Worm (Caenorhabditis elegans) whole organism, young adult: Measurements from ENCODE around the gene F56F10.2.

ENCODE experiments used
- F23B12.7 ChIP-seq: sonication (generic microtip); optimal IDR thresholded peaks from 2 replicates; lab custom pipeline; 2017; ENCODE audit warnings: missing genetic modification characterization, mild to moderate bottlenecking, missing compliant biosample characterization, antibody characterized with exemption, moderate library complexity; ENCODE audit not compliant: insufficient read depth
- F39B2.1 ChIP-seq: fragments of 200-800 bp; sonication (Bioruptor generic); IDR thresholded peaks from 2 replicates; pipeline ENCODE4 v1.3.6; 2022; ENCODE audit warnings: missing genetic modification reagents, missing genetic modification characterization, missing compliant biosample characterization
- F49E8.2 ChIP-seq: sonication (generic microtip); optimal IDR thresholded peaks from 3 replicates; lab custom pipeline; 2017; ENCODE audit warnings: missing genetic modification characterization, mild to moderate bottlenecking, missing compliant biosample characterization, antibody characterized with exemption, moderate library complexity; ENCODE audit not compliant: insufficient read depth
- F52B5.7 ChIP-seq: sonication (generic microtip); optimal IDR thresholded peaks from 2 replicates; lab custom pipeline; 2016; ENCODE audit warnings: mild to moderate bottlenecking, missing genetic modification characterization, missing compliant biosample characterization
- athp-1 ChIP-seq: sonication (generic microtip); optimal IDR thresholded peaks from 2 replicates; lab custom pipeline; 2017; ENCODE audit warnings: mild to moderate bottlenecking, missing genetic modification characterization, missing compliant biosample characterization
- attf-3 ChIP-seq: fragments of 200-800 bp; sonication (Bioruptor generic); conservative IDR thresholded peaks from 2 replicates; pipeline ENCODE4 v1.3.6; 2022; ENCODE audit warnings: missing genetic modification reagents, missing genetic modification characterization, missing compliant biosample characterization
- attf-6 ChIP-seq: fragments of 200-800 bp; sonication (Bioruptor generic); IDR thresholded peaks from 2 replicates; pipeline ENCODE4 v1.3.6; 2022; ENCODE audit warnings: missing genetic modification reagents, missing genetic modification characterization, missing compliant biosample characterization
- ccch-3 ChIP-seq: fragments of 200-800 bp; sonication (Bioruptor generic); optimal IDR thresholded peaks from 2 replicates; lab custom pipeline; 2018; ENCODE audit warnings: mild to moderate bottlenecking, missing genetic modification characterization, missing compliant biosample characterization
- egrh-3 ChIP-seq: fragments of 200-800 bp; sonication (Bioruptor generic); IDR thresholded peaks from 2 replicates; pipeline ENCODE4 v1.3.6; 2022; ENCODE audit warnings: missing genetic modification reagents, missing genetic modification characterization, missing compliant biosample characterization
- fkh-3 ChIP-seq: sonication (generic microtip); optimal IDR thresholded peaks from 2 replicates; lab custom pipeline; 2016; ENCODE audit warnings: mild to moderate bottlenecking, missing genetic modification characterization, missing compliant biosample characterization
- hmg-1.2 ChIP-seq: fragments of 200-800 bp; sonication (Bioruptor generic); IDR thresholded peaks from 2 replicates; pipeline ENCODE4 v1.3.6; 2022; ENCODE audit warnings: missing genetic modification reagents, missing genetic modification characterization, missing compliant biosample characterization
- hmg-20 ChIP-seq: fragments of 200-800 bp; sonication (Bioruptor generic); IDR thresholded peaks from 2 replicates; pipeline ENCODE4 v1.3.6; 2022; ENCODE audit warnings: missing genetic modification reagents, missing genetic modification characterization, missing compliant biosample characterization
- lin-35 ChIP-seq, 3 experiments: fragments of 150-350 bp in 2 of 3; sonication (generic microtip) in 1 of 3; optimal IDR thresholded peaks; 2 replicates each; lab custom pipeline; 2014 to 2018; ENCODE audit warnings: missing biosample characterization in 3 of 3, missing genetic modification characterization in 3 of 3, missing genetic modification reagents in 3 of 3
- lin-40 ChIP-seq: sonication (generic microtip); optimal IDR thresholded peaks from 2 replicates; lab custom pipeline; 2016; ENCODE audit warnings: missing genetic modification characterization, mild to moderate bottlenecking, missing compliant biosample characterization, missing genotype, missing genetic modification reagents
- madf-3 ChIP-seq: fragments of 200-800 bp; sonication (Bioruptor generic); IDR thresholded peaks from 2 replicates; pipeline ENCODE4 v1.3.6; 2022; ENCODE audit warnings: missing genetic modification reagents, missing genetic modification characterization, missing compliant biosample characterization
- madf-8 ChIP-seq: fragments of 200-800 bp; sonication (Bioruptor generic); conservative IDR thresholded peaks from 2 replicates; pipeline ENCODE4 v1.3.6; 2022; ENCODE audit warnings: missing genetic modification reagents, missing genetic modification characterization, missing compliant biosample characterization
- nfya-1 ChIP-seq: sonication (generic microtip); optimal IDR thresholded peaks from 2 replicates; lab custom pipeline; 2017; ENCODE audit warnings: antibody characterized with exemption, missing compliant biosample characterization, missing genetic modification characterization, borderline replicate concordance; ENCODE audit not compliant: insufficient read depth
- nhr-179 ChIP-seq: sonication (generic microtip); optimal IDR thresholded peaks from 2 replicates; lab custom pipeline; 2016; ENCODE audit warnings: mild to moderate bottlenecking, missing genetic modification characterization, missing compliant biosample characterization
- nhr-27 ChIP-seq: fragments of 200-800 bp; sonication (Bioruptor generic); optimal IDR thresholded peaks from 2 replicates; lab custom pipeline; 2018; ENCODE audit warnings: mild to moderate bottlenecking, missing genetic modification characterization, moderate library complexity, missing compliant biosample characterization
- nhr-90 ChIP-seq: sonication (generic microtip); optimal IDR thresholded peaks from 2 replicates; lab custom pipeline; 2016; ENCODE audit warnings: missing genotype, mild to moderate bottlenecking, missing genetic modification characterization, missing compliant biosample characterization
- rcor-1 ChIP-seq: fragments of 200-800 bp; sonication (Bioruptor generic); IDR thresholded peaks from 2 replicates; pipeline ENCODE4 v1.3.6; 2022; ENCODE audit warnings: missing genetic modification reagents, missing genetic modification characterization, missing compliant biosample characterization
- sdz-38 ChIP-seq: sonication (generic microtip); optimal IDR thresholded peaks from 2 replicates; lab custom pipeline; 2016; ENCODE audit warnings: missing genotype, missing genetic modification characterization, missing compliant biosample characterization
- sea-2 ChIP-seq: fragments of 200-800 bp; sonication (Bioruptor generic); IDR thresholded peaks from 2 replicates; pipeline ENCODE4 v1.3.6; 2022; ENCODE audit warnings: missing genetic modification characterization, missing compliant biosample characterization
- snpc-1.3 ChIP-seq: sonication (generic microtip); optimal IDR thresholded peaks from 2 replicates; lab custom pipeline; 2017; ENCODE audit warnings: missing genetic modification characterization, mild to moderate bottlenecking, missing compliant biosample characterization, antibody characterized with exemption, moderate library complexity, missing genotype, missing genetic modification reagents; ENCODE audit not compliant: insufficient read depth
- tbx-9 ChIP-seq: sonication (generic microtip); optimal IDR thresholded peaks from 2 replicates; lab custom pipeline; 2016; ENCODE audit warnings: borderline replicate concordance, missing genetic modification characterization, inconsistent platforms, missing compliant biosample characterization
- tlf-1 ChIP-seq: fragments of 200-800 bp; sonication (Bioruptor generic); optimal IDR thresholded peaks from 2 replicates; lab custom pipeline; 2018; ENCODE audit warnings: mild to moderate bottlenecking, missing genetic modification characterization, missing compliant biosample characterization
- zfh-2 ChIP-seq: fragments of 200-800 bp; sonication (Bioruptor generic); conservative IDR thresholded peaks from 2 replicates; pipeline ENCODE4 v1.3.6; 2022; ENCODE audit warnings: missing genetic modification reagents, missing genetic modification characterization, missing compliant biosample characterization
- zim-3 ChIP-seq: sonication (generic microtip); optimal IDR thresholded peaks from 2 replicates; lab custom pipeline; 2017; ENCODE audit warnings: mild to moderate bottlenecking, missing genetic modification characterization, moderate library complexity, missing compliant biosample characterization
- ztf-22 ChIP-seq: fragments of 200-800 bp; sonication (Bioruptor generic); optimal IDR thresholded peaks from 2 replicates; lab custom pipeline; 2018; ENCODE audit warnings: mild to moderate bottlenecking, missing genetic modification characterization, moderate library complexity, missing compliant biosample characterization
- ztf-26 ChIP-seq: sonication (generic microtip); optimal IDR thresholded peaks from 2 replicates; lab custom pipeline; 2017; ENCODE audit warnings: missing genetic modification characterization, missing compliant biosample characterization

Gene F56F10.2

ce11 chrX:841393-841792 is 18.0 kb upstream of the F56F10.2 start, which contains the start of gene F39H12.3:
F39H12.3 (minus strand) TSS chrX:841493.
- TF ChIP-seq madf-3 (GFP tag; lab: Robert Waterston, UW) (no peak), madf-8 (GFP tag; lab: Robert Waterston, UW) (no peak), athp-1 (tag; lab: Kevin White, UChicago) (no peak), fkh-3 (tag; lab: Kevin White, UChicago) (no peak), F23B12.7 (tag; lab: Kevin White, UChicago) (no peak), attf-3 (GFP tag; lab: Robert Waterston, UW) (no peak), snpc-1.3 (tag; lab: Kevin White, UChicago) (no peak)

ce11 chrX:844649-845048 is 14.8 kb upstream of the F56F10.2 start:
- TF ChIP-seq attf-6 = no peak
- peak; percentile 94 for TF ChIP-seq zfh-2 (GFP tag; lab: Robert Waterston, UW)
- TF ChIP-seq egrh-3 (GFP tag; lab: Robert Waterston, UW) = peak; percentile 14; the same call in 1 of the 2 replicates
- no peak for TF ChIP-seq F39B2.1 (GFP tag; lab: Robert Waterston, UW)
- peak; percentile 16; the same call in 1 of the 2 replicates for TF ChIP-seq rcor-1 (GFP tag; lab: Robert Waterston, UW)
- TF ChIP-seq zim-3 (tag; lab: Kevin White, UChicago) = no peak
- 0 out of 2 replicates have a peak, but pooled peaks have one; percentile 42 for TF ChIP-seq madf-3 (GFP tag; lab: Robert Waterston, UW)
- TF ChIP-seq, all 124 proteins: peak for 4

- no peak for TF ChIP-seq ccch-3 (GFP tag; lab: Kevin White, UChicago)
These were observed 14.0 kb upstream of the F56F10.2 start for ce11 chrX:845443-845842.

ce11 chrX:851421-851820 is 8.0 kb upstream of the F56F10.2 start, which contains the start of gene igcm-1:
igcm-1 (minus strand) TSS chrX:851521.
- TF ChIP-seq hmg-20 = no peak

DNA sequence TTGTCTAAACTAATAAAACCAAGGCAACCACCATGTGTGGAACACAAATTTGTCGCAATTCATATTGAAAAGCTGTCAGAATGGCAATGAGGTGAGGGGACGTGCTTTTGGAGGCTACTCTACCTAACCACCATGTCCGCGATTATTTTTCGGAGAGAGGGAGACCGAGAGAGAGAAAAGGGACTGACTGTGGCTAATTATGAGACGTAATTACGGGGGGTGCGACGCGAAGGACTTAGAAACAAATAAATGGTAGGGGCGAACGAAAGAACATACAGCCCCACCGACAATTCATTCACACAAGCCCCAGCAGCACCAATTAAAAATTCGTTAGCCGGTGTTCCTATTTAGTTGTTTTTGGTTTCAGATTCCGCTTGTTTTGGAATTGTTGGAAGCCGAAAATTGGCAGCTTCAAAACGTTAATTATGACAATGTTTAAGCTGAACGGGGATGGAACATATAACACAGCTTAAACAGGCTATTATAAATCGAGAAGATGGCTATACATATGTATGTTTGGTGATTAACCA is 6.6 kb upstream of the F56F10.2 start:
- no peak for TF ChIP-seq ztf-22 (GFP tag; lab: Kevin White, UChicago)

ce11 chrX:853604-854003 is 5.8 kb upstream of the F56F10.2 start:
- TF ChIP-seq tbx-9 (tag; lab: Kevin White, UChicago) = no peak
- TF ChIP-seq hmg-1.2 (GFP tag; lab: Robert Waterston, UW) = no peak
- TF ChIP-seq ztf-26 (tag; lab: Kevin White, UChicago) = no peak
- TF ChIP-seq sdz-38 (tag; lab: Kevin White, UChicago) = no peak
- TF ChIP-seq tlf-1 (GFP tag; lab: Kevin White, UChicago) = no peak
- TF ChIP-seq nfya-1 (tag; lab: Kevin White, UChicago) = no peak
- TF ChIP-seq F49E8.2 = no peak
- TF ChIP-seq sea-2 = no peak
- no peak for TF ChIP-seq madf-3 (GFP tag; lab: Robert Waterston, UW)
- no peak for TF ChIP-seq lin-35 (GFP tag; optimal IDR thresholded peaks at IDR 0.05; lab: Kevin White, UChicago)
- no peak for TF ChIP-seq nhr-90 (tag; lab: Kevin White, UChicago)
- no peak for TF ChIP-seq nhr-27 (tag; lab: Kevin White, UChicago)
- no peak for TF ChIP-seq F52B5.7 (tag; lab: Kevin White, UChicago)
- no peak for TF ChIP-seq nhr-179
- no peak for TF ChIP-seq lin-40 (tag; lab: Kevin White, UChicago)
- TF ChIP-seq, all 124 proteins: peak for 0
